Fruit fly (Drosophila melanogaster) whole organism, embryonic: ENCODE results near the gene amos.

Experiments
- Aef1 ChIP-seq: fragments of 200-800 bp; sonication (Bioruptor generic); IDR thresholded peaks from 3 replicates; pipeline ENCODE4 v1.3.6; 2022; ENCODE audit warnings: missing biosample characterization, missing genetic modification characterization
- Bteb2 ChIP-seq: fragments of 200-800 bp; sonication (Bioruptor generic); optimal IDR thresholded peaks from 2 replicates; lab custom pipeline; 2016; ENCODE audit warnings: missing biosample characterization, missing genetic modification characterization
- CG10543 ChIP-seq: fragments of 200-800 bp; sonication (Bioruptor generic); optimal IDR thresholded peaks from 3 replicates; lab custom pipeline; 2017; ENCODE audit warnings: missing biosample characterization, mild to moderate bottlenecking, missing genetic modification characterization, moderate library complexity
- CG11560 ChIP-seq: fragments of 200-800 bp; sonication (Bioruptor generic); IDR thresholded peaks from 3 replicates; pipeline ENCODE4 v1.3.6; 2022; ENCODE audit warnings: missing biosample characterization, missing genetic modification characterization
- CG12391 ChIP-seq: fragments of 200-800 bp; sonication (Bioruptor generic); optimal IDR thresholded peaks from 3 replicates; lab custom pipeline; 2018; ENCODE audit warnings: missing biosample characterization, mild to moderate bottlenecking, missing genetic modification characterization, moderate library complexity
- CG13624 ChIP-seq: fragments of 200-800 bp; sonication (Bioruptor generic); optimal IDR thresholded peaks from 2 replicates; lab custom pipeline; 2016; ENCODE audit warnings: missing biosample characterization, missing genetic modification characterization
- CG15479 ChIP-seq: fragments of 200-800 bp; sonication (Bioruptor generic); optimal IDR thresholded peaks from 3 replicates; lab custom pipeline; 2019; ENCODE audit warnings: missing biosample characterization, mild to moderate bottlenecking, missing genetic modification characterization, moderate library complexity
- CG18599 ChIP-seq: fragments of 200-800 bp; sonication (Bioruptor generic); optimal IDR thresholded peaks from 3 replicates; lab custom pipeline; 2017; ENCODE audit warnings: missing biosample characterization, missing genetic modification characterization, mild to moderate bottlenecking, moderate library complexity, missing genetic modification reagents
- CG2199 ChIP-seq: fragments of 200-800 bp; sonication (Bioruptor generic); IDR thresholded peaks from 3 replicates; pipeline ENCODE4 v1.3.6; 2022; ENCODE audit warnings: missing biosample characterization, missing genetic modification characterization
- CG2875 ChIP-seq: fragments of 200-800 bp; sonication (Bioruptor generic); optimal IDR thresholded peaks from 2 replicates; lab custom pipeline; 2017; ENCODE audit warnings: missing biosample characterization, mild to moderate bottlenecking, missing genetic modification characterization, missing genetic modification reagents
- CG33213 ChIP-seq: fragments of 200-800 bp; sonication (Bioruptor generic); optimal IDR thresholded peaks from 3 replicates; lab custom pipeline; 2016; ENCODE audit warnings: missing biosample characterization, missing genetic modification characterization
- CG3407 ChIP-seq: fragments of 200-800 bp; sonication (Bioruptor generic); optimal IDR thresholded peaks from 2 replicates; lab custom pipeline; 2018; ENCODE audit warnings: missing biosample characterization, mild to moderate bottlenecking, missing genetic modification characterization
- CG4328 ChIP-seq: fragments of 200-800 bp; sonication (Bioruptor generic); optimal IDR thresholded peaks from 3 replicates; lab custom pipeline; 2017; ENCODE audit warnings: missing biosample characterization, missing genetic modification reagents, missing genetic modification characterization
- CG4404 ChIP-seq: fragments of 200-800 bp; sonication (Bioruptor generic); IDR thresholded peaks from 2 replicates; pipeline ENCODE4 v1.3.6; 2022; ENCODE audit warnings: missing biosample characterization, missing genetic modification characterization
- CG4424 ChIP-seq: fragments of 200-800 bp; sonication (Bioruptor generic); optimal IDR thresholded peaks from 3 replicates; lab custom pipeline; 2016; ENCODE audit warnings: missing biosample characterization, missing genetic modification characterization
- CG5245 ChIP-seq: fragments of 200-800 bp; sonication (Bioruptor generic); optimal IDR thresholded peaks from 3 replicates; lab custom pipeline; 2016; ENCODE audit warnings: missing biosample characterization, missing genetic modification characterization
- CG6272 ChIP-seq: fragments of 200-800 bp; sonication (Bioruptor generic); IDR thresholded peaks from 2 replicates; pipeline ENCODE4 v1.3.6; 2022; ENCODE audit warnings: missing biosample characterization, missing genetic modification characterization
- CG6765 ChIP-seq: fragments of 200-800 bp; sonication (Bioruptor generic); optimal IDR thresholded peaks from 3 replicates; lab custom pipeline; 2017; ENCODE audit warnings: missing biosample characterization, mild to moderate bottlenecking, missing genetic modification characterization
- CG8290 ChIP-seq, 3 experiments: fragments of 200-800 bp; sonication (Bioruptor generic); optimal IDR thresholded peaks; 2 replicates each; lab custom pipeline; 2016 to 2019; ENCODE audit warnings: missing biosample characterization in 3 of 3, missing genetic modification characterization in 3 of 3, mild to moderate bottlenecking in 2 of 3, moderate library complexity in 1 of 3
- CG8924 ChIP-seq: fragments of 200-800 bp; optimal IDR thresholded peaks from 3 replicates; lab custom pipeline; 2019; ENCODE audit warnings: missing biosample characterization, mild to moderate bottlenecking, missing genetic modification characterization, moderate library complexity
- CkIIα-i1 ChIP-seq: fragments of 200-800 bp; sonication (Bioruptor generic); IDR thresholded peaks from 2 replicates; pipeline ENCODE4 v1.3.6; 2022; ENCODE audit warnings: missing biosample characterization, missing genetic modification characterization
- Dek ChIP-seq: fragments of 200-800 bp; sonication (Bioruptor generic); optimal IDR thresholded peaks from 3 replicates; lab custom pipeline; 2019; ENCODE audit warnings: missing biosample characterization, mild to moderate bottlenecking, missing genetic modification characterization, moderate library complexity
- Ets65A ChIP-seq: fragments of 200-800 bp; sonication (Bioruptor generic); peaks from one replicate; lab custom pipeline; 2016; ENCODE audit warnings: missing biosample characterization, missing genetic modification characterization
- HHEX ChIP-seq: fragments of 200-800 bp; sonication (Bioruptor generic); optimal IDR thresholded peaks from 3 replicates; lab custom pipeline; 2017; ENCODE audit warnings: missing biosample characterization, mild to moderate bottlenecking, missing genetic modification characterization, missing genetic modification reagents
- HLH4C ChIP-seq: fragments of 200-800 bp; sonication (Bioruptor generic); IDR thresholded peaks from 3 replicates; pipeline ENCODE4 v1.3.6; 2022; ENCODE audit warnings: missing biosample characterization, missing genetic modification characterization; ENCODE audit not compliant: partially characterized antibody
- Hr78 ChIP-seq, 2 experiments: fragments of 200-800 bp in 1 of 2; fragments of >200 bp in 1 of 2; sonication (Bioruptor generic) in 1 of 2; optimal IDR thresholded peaks; 2 replicates each; lab custom pipeline; 2017 to 2019; ENCODE audit warnings: missing biosample characterization in 2 of 2, missing genetic modification characterization in 2 of 2, mild to moderate bottlenecking in 1 of 2, moderate library complexity in 1 of 2
- Nf-YB ChIP-seq: fragments of 200-800 bp; sonication (Bioruptor generic); optimal IDR thresholded peaks from 3 replicates; lab custom pipeline; 2019; ENCODE audit warnings: missing biosample characterization, mild to moderate bottlenecking, missing genetic modification characterization, moderate library complexity
- Opbp ChIP-seq: fragments of 200-800 bp; sonication (Bioruptor generic); IDR thresholded peaks from 3 replicates; pipeline ENCODE4 v1.3.6; 2022; ENCODE audit warnings: missing biosample characterization, missing genetic modification characterization; ENCODE audit not compliant: partially characterized antibody
- Spps ChIP-seq: fragments of 200-800 bp; sonication (Bioruptor generic); optimal IDR thresholded peaks from 2 replicates; lab custom pipeline; 2018; ENCODE audit warnings: missing biosample characterization, mild to moderate bottlenecking, missing genetic modification characterization
- Ssrp ChIP-seq: fragments of 200-800 bp; sonication (Bioruptor generic); optimal IDR thresholded peaks from 2 replicates; lab custom pipeline; 2018; ENCODE audit warnings: missing biosample characterization, mild to moderate bottlenecking, missing genetic modification characterization, moderate library complexity
- Trl ChIP-seq, 3 experiments: fragments of >200 bp in 2 of 3; fragments of 200-800 bp in 1 of 3; sonication (Bioruptor generic) in 1 of 3; optimal IDR thresholded peaks; 2 replicates in 1 of 3; 3 replicates in 2 of 3; lab custom pipeline; 2016 to 2017; ENCODE audit warnings: missing biosample characterization in 1 of 3, missing genetic modification characterization in 1 of 3
- amos ChIP-seq: fragments of 200-800 bp; sonication (Bioruptor generic); IDR thresholded peaks from 2 replicates; pipeline ENCODE4 v1.3.6; 2022; ENCODE audit warnings: missing biosample characterization, missing genetic modification characterization; ENCODE audit not compliant: partially characterized antibody
- bigmax ChIP-seq: fragments of 200-800 bp; sonication (Bioruptor generic); optimal IDR thresholded peaks from 2 replicates; lab custom pipeline; 2018; ENCODE audit warnings: missing biosample characterization, mild to moderate bottlenecking, missing genetic modification characterization
- caup ChIP-seq: fragments of 200-800 bp; sonication (Bioruptor generic); optimal IDR thresholded peaks from 3 replicates; lab custom pipeline; 2017; ENCODE audit warnings: missing biosample characterization, mild to moderate bottlenecking, missing genetic modification characterization, moderate library complexity; ENCODE audit not compliant: severe bottlenecking
- cg ChIP-seq: fragments of 200-800 bp; sonication (Bioruptor generic); optimal IDR thresholded peaks from 3 replicates; lab custom pipeline; 2019; ENCODE audit warnings: missing biosample characterization, mild to moderate bottlenecking, missing genetic modification characterization, moderate library complexity
- chn ChIP-seq: fragments of 200-800 bp; sonication (Bioruptor generic); optimal IDR thresholded peaks from 2 replicates; lab custom pipeline; 2016; ENCODE audit warnings: missing biosample characterization, missing genetic modification characterization
- crol ChIP-seq: fragments of 200-800 bp; sonication (Bioruptor generic); IDR thresholded peaks from 2 replicates; pipeline ENCODE4 v1.3.6; 2022; ENCODE audit warnings: missing biosample characterization, missing genetic modification characterization
- dan ChIP-seq: fragments of 200-800 bp; sonication (Bioruptor generic); IDR thresholded peaks from 2 replicates; pipeline ENCODE4 v1.3.6; 2022; ENCODE audit warnings: missing biosample characterization, missing genetic modification characterization
- esg ChIP-seq: fragments of 200-800 bp; sonication (Bioruptor generic); conservative IDR thresholded peaks from 2 replicates; pipeline ENCODE4 v1.3.6; 2022; ENCODE audit warnings: missing biosample characterization, missing genetic modification characterization
- insv ChIP-seq, 2 experiments: fragments of 200-800 bp; sonication (Bioruptor generic); optimal IDR thresholded peaks; 3 replicates each; lab custom pipeline; 2016 to 2018; ENCODE audit warnings: missing biosample characterization in 2 of 2, missing genetic modification characterization in 2 of 2
- kah ChIP-seq: fragments of 200-800 bp; sonication (Bioruptor generic); optimal IDR thresholded peaks from 2 replicates; lab custom pipeline; 2018; ENCODE audit warnings: missing biosample characterization, mild to moderate bottlenecking, missing genetic modification characterization
- nmo ChIP-seq: fragments of 200-800 bp; sonication (Bioruptor generic); optimal IDR thresholded peaks from 2 replicates; lab custom pipeline; 2018; ENCODE audit warnings: missing biosample characterization, mild to moderate bottlenecking, missing genetic modification characterization, moderate library complexity
- pan ChIP-seq, 4 experiments: fragments of >200 bp in 3 of 4; fragments of 200-800 bp in 1 of 4; sonication (Bioruptor generic) in 1 of 4; optimal IDR thresholded peaks in 3 of 4; IDR thresholded peaks in 1 of 4; 2 replicates each; pipeline versions ENCODE4 v1.3.6 to Lab custom; 2017 to 2022; ENCODE audit warnings: missing biosample characterization in 2 of 4, missing genetic modification characterization in 2 of 4, mixed read lengths in 1 of 4
- pzg ChIP-seq: fragments of 200-800 bp; sonication (Bioruptor generic); optimal IDR thresholded peaks from 3 replicates; lab custom pipeline; 2018; ENCODE audit warnings: missing biosample characterization, mild to moderate bottlenecking, missing genetic modification characterization, moderate library complexity
- slou ChIP-seq: fragments of 200-800 bp; sonication (Bioruptor generic); optimal IDR thresholded peaks from 3 replicates; lab custom pipeline; 2016; ENCODE audit warnings: missing biosample characterization, missing genetic modification characterization
- tio ChIP-seq: fragments of 200-800 bp; sonication (Bioruptor generic); optimal IDR thresholded peaks from 2 replicates; lab custom pipeline; 2017; ENCODE audit warnings: missing biosample characterization, missing genetic modification characterization, inconsistent platforms
- z ChIP-seq: fragments of 200-800 bp; sonication (Bioruptor generic); IDR thresholded peaks from 3 replicates; pipeline ENCODE4 v1.3.6; 2022; ENCODE audit warnings: missing biosample characterization, missing genetic modification characterization
- zen2 ChIP-seq: fragments of 200-800 bp; sonication (Bioruptor generic); IDR thresholded peaks from 3 replicates; pipeline ENCODE4 v1.3.6; 2022; ENCODE audit warnings: missing biosample characterization, missing genetic modification characterization; ENCODE audit not compliant: partially characterized antibody

The amos gene

DNA sequence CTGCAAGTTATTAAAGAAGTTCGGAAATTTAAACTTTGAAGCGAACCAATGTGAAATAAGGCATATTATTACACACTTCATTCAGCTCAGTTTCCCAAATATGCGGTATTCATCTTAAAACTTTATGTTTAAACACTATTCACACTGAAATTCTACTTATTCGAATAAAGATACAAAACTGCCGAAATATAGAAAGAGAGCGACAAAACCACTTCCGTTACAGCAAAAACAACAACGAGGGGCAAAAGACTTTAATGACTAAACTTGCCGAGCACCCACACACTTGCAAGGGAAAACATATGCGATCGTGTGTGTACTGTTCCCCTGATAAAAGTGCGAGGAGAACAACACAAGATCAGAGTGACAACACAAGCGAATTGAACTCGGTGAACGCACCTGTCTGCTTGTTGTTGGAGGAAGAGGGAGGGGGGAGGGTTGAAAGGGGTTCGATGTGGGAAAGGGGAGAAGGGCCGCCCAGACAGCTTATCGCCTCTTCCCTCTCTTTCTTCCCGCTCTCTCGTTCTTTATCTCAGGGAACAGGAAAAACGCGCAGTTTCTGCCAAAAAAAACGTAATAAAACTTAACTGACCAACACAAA, 35.1 kb downstream of the amos start:
- no peak for TF ChIP-seq pan (optimal IDR thresholded peaks at IDR 0.05; lab: Kevin White, UChicago)
- no peak for TF ChIP-seq pan (GFP tag; optimal IDR thresholded peaks at IDR 0.05 in 1 of 2, IDR thresholded peaks at IDR 0.05 in 1 of 2)
- no peak for TF ChIP-seq CG8290 (GFP tag; optimal IDR thresholded peaks at IDR 0.05; lab: Kevin White, UChicago)
- TF ChIP-seq CG8290 (tag; optimal IDR thresholded peaks at IDR 0.05; lab: Kevin White, UChicago): peak in 1 of 2 experiments; percentile 31
- peak; percentile 8 for TF ChIP-seq kah (GFP tag; lab: Kevin White, UChicago)
- no peak for TF ChIP-seq esg (GFP tag; lab: Robert Waterston, UW)
- no peak for TF ChIP-seq CG5245 (GFP tag; lab: Kevin White, UChicago)
- TF ChIP-seq Ssrp: no peak
- TF ChIP-seq Trl (optimal IDR thresholded peaks at IDR 0.05; lab: Kevin White, UChicago): peak; percentile 12 to 24
- no peak for TF ChIP-seq Trl (GFP tag; optimal IDR thresholded peaks at IDR 0.05; lab: Kevin White, UChicago)
- TF ChIP-seq Aef1: peak; percentile 59
- no peak for TF ChIP-seq dan
- TF ChIP-seq CG2199 (GFP tag; lab: Robert Waterston, UW): peak; percentile 52; the same call in 1 of the 3 replicates
- peak; percentile 36 for TF ChIP-seq CG10543 (GFP tag; lab: Kevin White, UChicago)
- no peak for TF ChIP-seq chn
- TF ChIP-seq zen2 (GFP tag; lab: Robert Waterston, UW): no peak
- TF ChIP-seq CG15479 (GFP tag; lab: Kevin White, UChicago): no peak
- TF ChIP-seq nmo (GFP tag; lab: Kevin White, UChicago): no peak
- no peak for TF ChIP-seq Ets65A (GFP tag; lab: Kevin White, UChicago)
- no peak for TF ChIP-seq tio (GFP tag; lab: Kevin White, UChicago)
- TF ChIP-seq amos (GFP tag; lab: Robert Waterston, UW): no peak; the same call in 1 of the 2 replicates
- TF ChIP-seq CG4328: no peak
- TF ChIP-seq CG6272: no peak
- TF ChIP-seq CG8924 (tag; lab: Kevin White, UChicago): no peak
- TF ChIP-seq CG33213 (GFP tag; lab: Kevin White, UChicago): no peak
- TF ChIP-seq Nf-YB: no peak
- peak; percentile 11 for TF ChIP-seq CG18599 (GFP tag; lab: Kevin White, UChicago)
- no peak for TF ChIP-seq Opbp (GFP tag; lab: Robert Waterston, UW)
- no peak for TF ChIP-seq CG3407 (GFP tag; lab: Kevin White, UChicago)
- TF ChIP-seq CkIIα-i1 (GFP tag; lab: Robert Waterston, UW): no peak
- TF ChIP-seq slou: no peak
- no peak for TF ChIP-seq CG4404 (GFP tag; lab: Robert Waterston, UW)
- no peak for TF ChIP-seq Dek (tag; lab: Kevin White, UChicago)
- no peak for TF ChIP-seq pzg (GFP tag; lab: Kevin White, UChicago)
- no peak for TF ChIP-seq Spps (tag; lab: Kevin White, UChicago)
- TF ChIP-seq HHEX (GFP tag; lab: Kevin White, UChicago): no peak
- peak; percentile 99 for TF ChIP-seq crol (GFP tag; lab: Robert Waterston, UW)
- no peak for TF ChIP-seq CG13624 (GFP tag; lab: Kevin White, UChicago)
- TF ChIP-seq CG11560 (tag; lab: Robert Waterston, UW): no peak
- no peak for TF ChIP-seq HLH4C (GFP tag; lab: Robert Waterston, UW)
- no peak for TF ChIP-seq CG2875 (GFP tag; lab: Kevin White, UChicago)
- no peak for TF ChIP-seq CG12391 (tag; lab: Kevin White, UChicago)
- no peak for TF ChIP-seq CG6765 (GFP tag; lab: Kevin White, UChicago)
- no peak for TF ChIP-seq insv (GFP tag; optimal IDR thresholded peaks at IDR 0.05; lab: Kevin White, UChicago)
- TF ChIP-seq cg: peak; percentile 56
- TF ChIP-seq z (GFP tag; lab: Robert Waterston, UW): peak; percentile 82
- TF ChIP-seq CG4424 (GFP tag; lab: Kevin White, UChicago): no peak
- TF ChIP-seq Bteb2 (GFP tag; lab: Kevin White, UChicago): no peak
- TF ChIP-seq caup: peak; percentile 5
- no peak for TF ChIP-seq bigmax (GFP tag; lab: Kevin White, UChicago)
- TF ChIP-seq Hr78 (GFP tag; optimal IDR thresholded peaks at IDR 0.05; lab: Kevin White, UChicago): no peak
